Worm (Caenorhabditis elegans): ENCODE measurements around the gene C01G5.25.
"Not testable (repeated sequence)": the region's sequence is repeated elsewhere in the genome, so short reads cannot be mapped to it uniquely, and the experiment has no call there.

DNA sequence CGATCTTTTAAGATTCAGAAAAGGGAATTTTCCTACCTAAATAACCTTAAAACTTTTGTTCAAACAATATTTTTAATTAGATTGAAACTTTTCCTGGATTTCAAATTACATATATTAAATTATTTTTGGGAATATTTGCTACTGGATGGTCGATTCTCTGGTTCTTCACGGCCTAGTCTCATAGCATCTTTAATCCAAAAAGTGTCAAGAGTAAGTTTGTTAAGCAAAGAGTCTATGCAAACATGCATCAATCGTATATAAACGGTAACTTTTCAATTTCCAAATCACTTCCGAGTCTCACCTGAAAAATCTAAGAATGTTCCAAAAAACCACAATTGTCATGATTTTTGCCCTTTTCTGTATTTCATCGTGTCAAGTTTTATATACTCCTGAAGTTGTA lies 56.4 kb downstream of the C01G5.25 start, which contains the start of gene nspb-4:
- TF ChIP-seq B0310.2 (tag; optimal IDR thresholded peaks at IDR 0.05); hnd-1 (tag; optimal IDR thresholded peaks at IDR 0.05); aly-1 (tag; optimal IDR thresholded peaks at IDR 0.05); flt-1 (GFP tag; IDR thresholded peaks at IDR 0.05): not testable (repeated sequence)
